Fruit fly (Drosophila melanogaster) Kc167 (cell line): ENCODE data around the gene cutlet.

Source experiments
- Myc ChIP-seq: fragments of >200 bp; optimal IDR thresholded peaks from 2 replicates; lab custom pipeline; 2017; ENCODE audit warnings: missing external identifiers
- Sin3A ChIP-seq: fragments of >200 bp; optimal IDR thresholded peaks from 2 replicates; lab custom pipeline; 2018; ENCODE audit warnings: missing external identifiers
- h ChIP-seq: fragments of >200 bp; optimal IDR thresholded peaks from 3 replicates; lab custom pipeline; 2018; ENCODE audit warnings: missing external identifiers
- insv ChIP-seq: fragments of >200 bp; optimal IDR thresholded peaks from 3 replicates; lab custom pipeline; 2018; ENCODE audit warnings: missing external identifiers
- psq ChIP-seq: fragments of >200 bp; optimal IDR thresholded peaks from 2 replicates; lab custom pipeline; 2017; ENCODE audit warnings: missing external identifiers
- ttk ChIP-seq: sonication (Bioruptor generic); optimal IDR thresholded peaks from 2 replicates; lab custom pipeline; 2017; ENCODE audit warnings: missing external identifiers

The cutlet gene

dm6 chr2L:3711665-3712064 lies at the start of gene cutlet:
cutlet (minus strand) TSS chr2L:3711748.
- TF ChIP-seq Myc (no peak), ttk (lab: Kevin White, UChicago) (no peak), Sin3A (lab: Kevin White, UChicago) (no peak), h (lab: Kevin White, UChicago) (no peak), psq (lab: Kevin White, UChicago) (no peak), insv (lab: Kevin White, UChicago) (no peak)

- no peak for TF ChIP-seq h (lab: Kevin White, UChicago)
- no peak for TF ChIP-seq ttk (lab: Kevin White, UChicago)
- no peak for TF ChIP-seq insv (lab: Kevin White, UChicago)
Observed at dm6 chr2L:3756831-3757351, 45.3 kb upstream of the cutlet start, which contains the start of gene CG43707. CG43707 (plus strand) TSS chr2L:3757256.

dm6 chr2L:3754835-3755547 lies 43.4 kb upstream of the cutlet start:
- no peak for TF ChIP-seq Sin3A (lab: Kevin White, UChicago)
- no peak for TF ChIP-seq insv (lab: Kevin White, UChicago)
- TF ChIP-seq h (lab: Kevin White, UChicago) = no peak
- TF ChIP-seq ttk (lab: Kevin White, UChicago) = no peak

- TF ChIP-seq Myc = no peak
- no peak for TF ChIP-seq psq (lab: Kevin White, UChicago)
Observed at dm6 chr2L:3748691-3749090, 37.1 kb upstream of the cutlet start.

- no peak for TF ChIP-seq ttk (lab: Kevin White, UChicago)
- TF ChIP-seq Sin3A (lab: Kevin White, UChicago) = no peak
- no peak for TF ChIP-seq Myc
- no peak for TF ChIP-seq h (lab: Kevin White, UChicago)
- no peak for TF ChIP-seq insv (lab: Kevin White, UChicago)
- no peak for TF ChIP-seq psq (lab: Kevin White, UChicago)
Observed at dm6 chr2L:3740443-3740842, 28.9 kb upstream of the cutlet start.

- no peak for TF ChIP-seq Myc
- no peak for TF ChIP-seq h (lab: Kevin White, UChicago)
- no peak for TF ChIP-seq Sin3A (lab: Kevin White, UChicago)
- no peak for TF ChIP-seq psq (lab: Kevin White, UChicago)
- no peak for TF ChIP-seq insv (lab: Kevin White, UChicago)
- no peak for TF ChIP-seq ttk (lab: Kevin White, UChicago)
Observed at dm6 chr2L:3737682-3738081, 26.1 kb upstream of the cutlet start.

- TF ChIP-seq ttk (lab: Kevin White, UChicago) (no peak), Sin3A (lab: Kevin White, UChicago) (no peak), Myc (no peak), h (lab: Kevin White, UChicago) (no peak), psq (lab: Kevin White, UChicago) (no peak), insv (lab: Kevin White, UChicago) (no peak)
Observed at dm6 chr2L:3737003-3737662, 25.6 kb upstream of the cutlet start.

- TF ChIP-seq psq (lab: Kevin White, UChicago) = no peak
- no peak for TF ChIP-seq h (lab: Kevin White, UChicago)
- TF ChIP-seq Sin3A (lab: Kevin White, UChicago) = no peak
- no peak for TF ChIP-seq ttk (lab: Kevin White, UChicago)
- no peak for TF ChIP-seq Myc
- no peak for TF ChIP-seq insv (lab: Kevin White, UChicago)
Observed at dm6 chr2L:3731055-3731454, 19.5 kb upstream of the cutlet start.

dm6 chr2L:3730182-3730975 lies 18.8 kb upstream of the cutlet start, which contains the start of gene CG10019:
CG10019 (plus strand) TSS chr2L:3730466.
- no peak for TF ChIP-seq insv (lab: Kevin White, UChicago)
- no peak for TF ChIP-seq ttk (lab: Kevin White, UChicago)
- TF ChIP-seq Sin3A (lab: Kevin White, UChicago) = no peak
- no peak for TF ChIP-seq psq (lab: Kevin White, UChicago)
- no peak for TF ChIP-seq Myc
- no peak for TF ChIP-seq h (lab: Kevin White, UChicago)

dm6 chr2L:3729635-3730034 lies 18.1 kb upstream of the cutlet start:
- no peak for TF ChIP-seq psq (lab: Kevin White, UChicago)
- no peak for TF ChIP-seq insv (lab: Kevin White, UChicago)
- TF ChIP-seq Myc = no peak
- TF ChIP-seq Sin3A (lab: Kevin White, UChicago) = no peak
- no peak for TF ChIP-seq h (lab: Kevin White, UChicago)
- no peak for TF ChIP-seq ttk (lab: Kevin White, UChicago)

- TF ChIP-seq h (lab: Kevin White, UChicago) (no peak), ttk (lab: Kevin White, UChicago) (no peak), insv (lab: Kevin White, UChicago) (no peak), psq (lab: Kevin White, UChicago) (no peak), Myc (no peak), Sin3A (lab: Kevin White, UChicago) (no peak)
Observed at dm6 chr2L:3719414-3719959, 7.9 kb upstream of the cutlet start.
